Worm (Caenorhabditis elegans): Measurements from ENCODE around the gene mrpl-22.

The mrpl-22 gene

DNA sequence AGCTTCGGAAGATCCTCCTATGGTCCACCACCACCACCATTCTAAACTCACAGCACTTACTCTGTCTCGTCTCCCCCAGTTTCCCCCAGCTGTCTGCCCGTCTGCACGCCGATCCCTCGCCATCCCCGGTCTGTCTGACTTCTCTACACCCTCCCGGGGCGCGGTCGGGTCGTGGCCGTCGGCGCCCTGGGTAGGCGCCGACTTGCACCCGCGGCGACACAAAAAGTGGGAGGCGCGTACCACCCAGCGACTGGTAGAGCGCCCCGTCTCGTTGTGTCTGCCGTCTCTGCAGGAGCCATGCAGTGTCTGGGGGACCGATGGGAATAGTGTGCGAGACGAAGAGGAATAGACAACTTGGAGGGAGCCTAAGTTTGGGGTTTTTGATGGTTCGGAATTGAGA, 18.8 kb downstream of the mrpl-22 start:
- no peak for TF ChIP-seq W03F9.2 (tag; optimal IDR thresholded peaks at IDR 0.05)
- TF ChIP-seq dao-5 (tag; optimal IDR thresholded peaks at IDR 0.05): peak; percentile 64

DNA sequence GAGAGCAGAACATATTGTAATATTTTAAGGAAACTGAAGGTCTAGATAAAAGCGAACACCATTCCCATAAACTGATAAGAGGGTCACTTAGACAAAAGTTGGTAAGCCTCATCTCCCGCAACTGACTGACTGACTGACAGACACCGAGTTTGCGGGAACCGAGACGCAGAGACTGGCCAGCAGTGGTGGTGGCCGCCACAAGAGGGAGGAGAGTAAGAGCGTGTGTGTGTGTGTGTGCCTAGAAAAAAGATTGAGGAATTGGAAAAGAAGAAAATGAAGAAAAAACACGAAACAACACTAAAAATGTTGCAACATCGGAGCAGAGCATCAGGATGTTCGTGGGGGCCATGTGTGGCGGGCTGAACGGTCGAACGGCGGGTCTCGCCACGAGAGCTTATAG, 19.3 kb downstream of the mrpl-22 start:
- no peak for TF ChIP-seq him-1 (tag; optimal IDR thresholded peaks at IDR 0.05)
- TF ChIP-seq dao-5 (tag; optimal IDR thresholded peaks at IDR 0.05): no peak
- TF ChIP-seq W03F9.2 (tag; optimal IDR thresholded peaks at IDR 0.05): no peak

DNA sequence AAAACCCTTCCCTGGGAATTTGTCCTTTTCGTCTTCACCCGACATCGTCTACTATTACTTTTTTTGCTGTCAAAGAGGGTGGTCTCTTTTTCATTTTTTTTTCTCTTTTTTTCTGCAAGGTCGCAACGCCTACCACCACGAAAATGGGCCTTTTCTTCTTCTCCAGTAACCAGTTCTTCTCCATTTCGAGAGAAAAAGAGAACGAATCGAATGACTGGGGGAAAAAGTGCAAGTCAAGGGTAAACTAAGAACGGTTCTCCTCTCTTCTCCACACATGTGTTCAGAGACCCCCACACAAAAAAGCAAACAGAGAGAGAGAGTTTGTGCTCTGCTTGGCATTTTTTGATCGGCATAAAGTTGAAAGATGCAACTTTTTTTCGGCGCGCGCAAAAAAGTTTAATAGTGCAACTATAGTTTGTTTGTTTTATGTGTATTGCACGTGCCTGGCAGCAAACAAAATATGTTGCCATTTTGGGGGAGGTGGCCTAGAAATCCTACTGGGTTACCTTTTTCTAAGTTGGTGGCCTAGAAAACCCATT, 21.3 kb downstream of the mrpl-22 start:
- TF ChIP-seq W03F9.2 (tag; optimal IDR thresholded peaks at IDR 0.05) (no peak), him-1 (tag; optimal IDR thresholded peaks at IDR 0.05) (no peak), dao-5 (tag; optimal IDR thresholded peaks at IDR 0.05) (no peak)

DNA sequence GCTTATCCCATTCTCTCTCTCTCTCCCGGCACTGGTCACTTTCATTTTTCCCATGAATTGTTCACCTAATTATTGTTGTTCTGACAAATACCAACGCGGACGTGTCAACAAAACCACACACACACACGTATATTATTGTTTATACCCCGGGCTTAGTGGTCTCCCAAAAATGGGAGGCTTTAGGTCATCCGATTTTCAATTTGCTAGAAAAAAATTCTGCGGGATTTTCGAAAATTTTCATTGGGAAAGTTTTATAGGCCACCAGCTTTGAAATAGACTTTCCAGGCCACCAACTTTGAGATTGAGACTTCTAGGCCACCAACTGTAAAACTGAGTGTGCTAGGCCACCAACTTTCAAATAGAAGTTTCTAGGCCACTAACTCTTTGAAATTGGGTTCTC, 22.7 kb downstream of the mrpl-22 start:
- TF ChIP-seq W03F9.2 (tag; optimal IDR thresholded peaks at IDR 0.05) (no peak), dao-5 (tag; optimal IDR thresholded peaks at IDR 0.05) (no peak), him-1 (tag; optimal IDR thresholded peaks at IDR 0.05) (no peak)

DNA sequence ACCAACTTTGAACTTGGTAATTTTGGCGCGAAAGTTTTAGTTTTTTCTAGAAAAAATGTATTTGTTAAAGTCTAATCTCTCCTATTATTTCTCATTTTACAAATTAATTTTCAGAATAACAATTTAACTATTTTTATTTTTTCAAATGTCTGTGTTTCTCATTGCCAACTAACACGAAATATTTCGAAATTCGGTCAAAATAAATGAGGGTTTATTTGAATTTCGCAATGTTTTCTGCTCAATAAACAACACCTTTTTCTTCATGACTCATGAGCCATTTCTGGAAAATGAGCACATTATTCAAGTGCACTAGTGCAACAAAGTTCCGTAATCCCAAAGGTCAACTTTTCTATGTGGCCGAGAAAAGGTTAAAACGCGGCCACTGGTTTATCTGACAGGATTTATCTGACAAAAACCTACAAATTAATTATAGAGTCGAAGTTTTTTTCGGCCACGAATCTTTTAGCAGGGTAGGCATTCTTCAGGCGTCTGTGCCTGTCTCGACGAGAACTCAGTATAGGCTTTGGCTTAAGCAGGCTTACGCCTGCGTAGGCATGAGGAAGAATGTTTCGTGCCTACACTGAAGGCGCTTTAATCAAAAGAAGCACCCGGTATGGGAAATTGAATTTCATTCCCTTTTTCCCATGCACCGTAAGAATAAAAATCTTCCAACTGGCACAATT, 23.2 kb downstream of the mrpl-22 start, which contains the start of gene Y39A1A.27:
TSS of gene Y39A1A.27 (plus strand) at position 633 of the 683 bp plus-strand sequence.
- TF ChIP-seq him-1 (tag; optimal IDR thresholded peaks at IDR 0.05) (no peak), W03F9.2 (tag; optimal IDR thresholded peaks at IDR 0.05) (no peak), dao-5 (tag; optimal IDR thresholded peaks at IDR 0.05) (no peak)

DNA sequence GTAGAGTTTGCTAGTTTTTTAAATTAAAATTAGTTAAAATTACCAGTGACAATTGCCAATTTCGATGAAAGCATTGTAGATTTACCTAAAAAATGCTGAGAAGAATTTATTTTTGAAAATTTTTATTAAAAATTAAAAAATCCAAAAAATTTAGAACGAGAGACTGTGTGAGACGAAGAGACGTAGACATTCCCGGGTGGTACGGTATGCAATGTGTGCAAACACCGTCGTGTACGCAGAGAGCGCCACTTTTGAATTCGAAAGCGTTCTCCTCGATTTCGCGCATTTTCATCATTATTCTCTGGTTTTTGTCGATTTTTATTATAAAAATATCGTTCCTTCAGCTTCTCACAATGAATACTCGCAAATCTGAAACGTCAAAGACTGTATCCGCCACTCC, 27.5 kb downstream of the mrpl-22 start, which contains the start of the genes dhs-11 and orc-1:
TSS of gene dhs-11 (minus strand) at position 85 of the 400 bp plus-strand sequence.
TSS of gene orc-1 (plus strand) at position 349 of the 400 bp plus-strand sequence.
- TF ChIP-seq dao-5 (tag; optimal IDR thresholded peaks at IDR 0.05) (no peak), him-1 (tag; optimal IDR thresholded peaks at IDR 0.05) (no peak), W03F9.2 (tag; optimal IDR thresholded peaks at IDR 0.05) (peak; percentile 70)

DNA sequence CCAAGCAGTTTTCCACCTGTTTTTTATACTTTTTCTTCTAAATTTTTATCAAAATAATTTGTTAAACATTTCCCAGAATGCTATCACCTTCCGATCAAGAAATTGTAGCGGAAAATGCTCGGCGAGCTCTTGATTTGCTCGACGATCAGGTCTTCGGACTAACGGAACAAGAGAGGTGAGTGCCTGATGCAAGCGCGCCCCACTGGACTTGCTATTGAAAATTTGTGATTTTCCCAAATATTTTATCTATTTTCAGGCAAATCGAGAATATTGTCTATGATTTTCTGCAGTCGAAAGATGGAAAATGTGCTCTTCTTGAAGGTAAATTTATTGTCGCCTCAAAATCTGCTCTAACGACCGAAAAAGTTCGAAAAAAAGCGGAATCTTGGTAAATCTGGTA, 30.8 kb downstream of the mrpl-22 start, which contains the start of gene orc-4:
TSS of gene orc-4 (plus strand) at position 77 of the 400 bp plus-strand sequence.
- TF ChIP-seq dao-5 (tag; optimal IDR thresholded peaks at IDR 0.05) (no peak), W03F9.2 (tag; optimal IDR thresholded peaks at IDR 0.05) (no peak), him-1 (tag; optimal IDR thresholded peaks at IDR 0.05) (no peak)

DNA sequence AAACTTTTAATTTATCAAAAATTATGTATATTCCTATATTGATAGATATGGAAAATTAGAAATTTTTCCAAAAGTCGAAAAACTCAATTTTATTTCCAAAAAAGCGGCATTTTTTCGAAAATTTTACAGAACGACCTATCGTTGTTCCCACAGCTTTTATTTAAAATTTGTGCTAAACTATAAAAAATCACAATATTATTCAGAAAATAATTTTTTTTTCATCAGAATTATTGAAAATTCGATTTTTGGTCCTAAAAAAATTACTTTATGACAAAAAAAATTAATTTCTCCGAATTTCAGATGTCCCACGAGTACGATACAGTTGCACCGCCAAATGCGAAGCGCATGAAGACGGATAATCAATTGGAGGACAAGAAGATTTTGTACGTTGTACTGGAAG, 34.0 kb downstream of the mrpl-22 start, which contains the start of gene emg-1:
TSS of gene emg-1 (plus strand) at position 301 of the 400 bp plus-strand sequence.
- no peak for TF ChIP-seq dao-5 (tag; optimal IDR thresholded peaks at IDR 0.05)
- TF ChIP-seq W03F9.2 (tag; optimal IDR thresholded peaks at IDR 0.05): no peak
- TF ChIP-seq him-1 (tag; optimal IDR thresholded peaks at IDR 0.05): no peak

DNA sequence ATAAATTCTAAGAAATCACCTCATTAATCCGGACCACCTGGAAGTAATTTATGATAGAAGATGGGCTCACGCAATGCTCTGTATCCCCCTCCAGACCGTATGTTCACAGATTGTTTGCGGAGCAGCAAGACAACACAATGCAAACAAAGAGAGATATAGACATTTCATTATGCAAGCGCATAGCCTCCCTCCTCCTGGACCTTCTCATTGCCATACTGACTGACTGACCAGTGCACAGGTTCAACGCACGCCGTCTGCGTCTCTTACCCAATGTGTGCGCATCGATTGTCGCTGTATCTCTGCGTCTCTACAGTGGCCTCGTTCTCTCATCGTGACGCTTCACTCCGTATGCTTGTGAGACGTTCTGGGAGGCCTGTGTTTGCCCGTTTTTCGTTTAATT, 36.4 kb downstream of the mrpl-22 start:
- TF ChIP-seq him-1 (tag; optimal IDR thresholded peaks at IDR 0.05): no peak
- TF ChIP-seq W03F9.2 (tag; optimal IDR thresholded peaks at IDR 0.05): no peak
- TF ChIP-seq dao-5 (tag; optimal IDR thresholded peaks at IDR 0.05): no peak

DNA sequence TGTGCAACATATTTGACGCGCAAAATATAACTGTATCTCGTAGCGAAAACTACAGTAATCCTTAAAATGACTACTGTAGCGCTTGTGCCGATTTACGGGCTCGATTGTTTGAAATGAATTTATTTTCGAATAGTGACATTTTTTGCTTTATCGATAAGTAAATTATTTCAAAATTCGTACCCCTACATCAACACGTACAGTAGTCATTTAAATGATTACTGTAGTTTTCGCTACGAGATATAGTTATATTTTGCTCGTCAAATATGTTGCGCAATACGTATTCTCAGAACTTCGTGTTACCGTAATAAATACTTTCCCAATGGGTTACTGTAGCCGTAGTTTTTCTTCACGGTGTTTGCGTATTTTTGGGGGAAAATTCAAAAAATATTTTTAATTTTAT, 37.6 kb downstream of the mrpl-22 start:
- TF ChIP-seq W03F9.2 (tag; optimal IDR thresholded peaks at IDR 0.05): no peak
- TF ChIP-seq dao-5 (tag; optimal IDR thresholded peaks at IDR 0.05): no peak
- no peak for TF ChIP-seq him-1 (tag; optimal IDR thresholded peaks at IDR 0.05)

DNA sequence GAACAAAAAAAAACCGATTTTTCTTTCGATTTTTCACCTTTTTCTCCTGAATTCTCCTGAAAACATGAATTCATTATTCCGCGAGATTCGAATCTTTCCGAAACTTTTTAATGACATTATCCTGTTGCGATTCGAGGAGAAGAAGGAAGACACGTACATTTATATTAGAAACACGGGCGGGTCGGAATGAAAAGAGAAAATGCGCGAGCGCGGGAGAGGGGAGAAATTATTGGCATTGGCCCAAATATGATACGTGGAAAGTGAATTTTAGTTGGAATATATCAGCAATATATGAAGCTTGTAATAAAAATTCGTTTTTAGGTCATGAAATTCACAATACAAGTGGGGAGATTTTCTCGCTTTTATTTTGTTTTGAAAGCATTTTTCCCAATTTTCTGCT, 38.2 kb downstream of the mrpl-22 start:
- no peak for TF ChIP-seq dao-5 (tag; optimal IDR thresholded peaks at IDR 0.05)
- TF ChIP-seq W03F9.2 (tag; optimal IDR thresholded peaks at IDR 0.05): no peak
- no peak for TF ChIP-seq him-1 (tag; optimal IDR thresholded peaks at IDR 0.05)

DNA sequence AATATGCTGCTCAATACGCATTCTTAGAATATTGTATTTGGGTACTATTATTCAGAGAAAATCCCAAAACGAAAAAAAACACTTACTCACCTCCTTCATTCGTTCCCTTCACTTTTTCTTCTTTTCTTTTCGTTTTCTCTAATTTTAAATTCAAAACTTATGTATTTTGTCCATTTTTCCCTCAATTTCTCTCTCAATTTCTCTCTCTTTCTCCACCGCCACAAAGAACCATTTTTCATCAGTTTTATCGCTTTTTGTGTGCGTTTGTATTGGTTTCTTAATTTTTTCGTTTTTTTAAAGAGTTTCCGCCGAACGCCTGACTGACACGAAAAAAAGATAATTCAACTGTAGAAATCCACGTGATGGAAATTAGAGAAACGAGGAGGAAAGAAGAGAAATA, 39.5 kb downstream of the mrpl-22 start, which contains the start of gene cnt-2:
TSS of gene cnt-2 (plus strand) at position 301 of the 400 bp plus-strand sequence.
- no peak for TF ChIP-seq dao-5 (tag; optimal IDR thresholded peaks at IDR 0.05)
- no peak for TF ChIP-seq him-1 (tag; optimal IDR thresholded peaks at IDR 0.05)
- no peak for TF ChIP-seq W03F9.2 (tag; optimal IDR thresholded peaks at IDR 0.05)

DNA sequence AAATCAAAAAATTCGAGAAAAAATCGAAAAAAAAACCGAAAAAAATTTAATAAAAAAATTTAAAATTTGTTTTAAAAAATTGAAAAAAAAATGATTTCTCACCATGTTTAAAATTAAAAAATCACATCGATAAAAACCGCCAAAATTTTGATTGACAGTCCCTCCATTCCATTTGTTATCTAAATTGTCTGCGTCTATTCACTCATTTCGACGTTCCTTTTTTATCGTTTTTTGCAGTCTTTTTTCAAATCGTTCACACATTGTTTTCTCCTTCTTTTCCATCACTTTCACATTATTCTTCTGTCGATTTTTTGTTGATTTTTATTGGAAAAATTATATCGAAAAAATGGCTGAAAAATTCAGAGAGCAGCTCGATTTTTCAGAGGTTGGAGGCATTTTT, 40.8 kb downstream of the mrpl-22 start:
- no peak for TF ChIP-seq W03F9.2 (tag; optimal IDR thresholded peaks at IDR 0.05)
- no peak for TF ChIP-seq him-1 (tag; optimal IDR thresholded peaks at IDR 0.05)
- TF ChIP-seq dao-5 (tag; optimal IDR thresholded peaks at IDR 0.05): no peak

DNA sequence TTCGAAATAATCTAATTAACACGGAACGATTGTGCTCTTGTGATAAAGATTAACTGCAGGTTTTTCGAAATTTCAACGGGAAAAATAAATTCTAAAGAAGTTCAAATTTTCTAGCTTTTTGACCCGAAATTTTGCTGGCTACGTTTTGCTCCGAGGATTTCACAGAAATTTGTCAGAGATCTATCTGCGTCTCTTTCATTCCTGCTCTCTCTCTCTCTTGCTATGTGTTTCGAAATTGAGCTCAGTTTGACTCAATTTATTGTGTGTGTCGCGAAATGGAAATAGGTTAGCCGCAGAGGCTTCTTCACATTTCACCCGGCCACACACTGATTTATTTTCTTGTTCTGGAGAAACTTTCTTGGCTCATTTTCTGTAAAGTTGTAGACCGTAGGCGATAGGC, 42.4 kb downstream of the mrpl-22 start:
- TF ChIP-seq him-1 (tag; optimal IDR thresholded peaks at IDR 0.05): no peak
- no peak for TF ChIP-seq W03F9.2 (tag; optimal IDR thresholded peaks at IDR 0.05)
- no peak for TF ChIP-seq dao-5 (tag; optimal IDR thresholded peaks at IDR 0.05)

All from whole organism, L4/young adult.